Worm (Caenorhabditis elegans): Measurements from ENCODE around the gene clec-160.

The clec-160 gene

ce11 chrIII:8249381-8249780 lies 26.4 kb downstream of the clec-160 start, which contains the start of the genes C02F5.10 and C02F5.2:
TSS of gene C02F5.10 (minus strand) at chrIII:8249481.
TSS of gene C02F5.2 (plus strand) at chrIII:8249619.
- TF ChIP-seq pha-4 (tag; optimal IDR thresholded peaks at IDR 0.05): no peak
- no peak for TF ChIP-seq pha-2 (tag; optimal IDR thresholded peaks at IDR 0.05)
- TF ChIP-seq ceh-34 (tag; optimal IDR thresholded peaks at IDR 0.05): no peak
- TF ChIP-seq ttx-3 (tag; optimal IDR thresholded peaks at IDR 0.05): no peak
- TF ChIP-seq fkh-6 (tag; optimal IDR thresholded peaks at IDR 0.05): no peak
- TF ChIP-seq Y22D7AL.16 (tag; optimal IDR thresholded peaks at IDR 0.05): no peak
- TF ChIP-seq sox-4 (tag; optimal IDR thresholded peaks at IDR 0.05): no peak

- TF ChIP-seq hlh-13 (GFP tag; optimal IDR thresholded peaks at IDR 0.05): no peak
- TF ChIP-seq eyg-1 (tag; optimal IDR thresholded peaks at IDR 0.05): no peak
- no peak for TF ChIP-seq C38D4.7 (GFP tag; optimal IDR thresholded peaks at IDR 0.05)
- no peak for TF ChIP-seq F13H6.1 (tag; optimal IDR thresholded peaks at IDR 0.05)
- TF ChIP-seq ceh-18 (tag; optimal IDR thresholded peaks at IDR 0.05): no peak
- TF ChIP-seq hlh-6 (tag; optimal IDR thresholded peaks at IDR 0.05): no peak
- TF ChIP-seq unc-86 (tag; optimal IDR thresholded peaks at IDR 0.05): no peak
- TF ChIP-seq mec-3 (tag; optimal IDR thresholded peaks at IDR 0.05; ENCODE audit: borderline replicate concordance): no peak
- TF ChIP-seq pha-2 (tag; optimal IDR thresholded peaks at IDR 0.05): no peak
- no peak for TF ChIP-seq ztf-16 (tag; optimal IDR thresholded peaks at IDR 0.05)
- TF ChIP-seq che-1 (tag; optimal IDR thresholded peaks at IDR 0.05): no peak
- TF ChIP-seq Y22D7AL.16 (tag; optimal IDR thresholded peaks at IDR 0.05): no peak
- no peak for TF ChIP-seq fkh-10 (GFP tag; optimal IDR thresholded peaks at IDR 0.05)
These were observed 28.7 kb downstream of the clec-160 start, which contains the start of gene C02F5.13 for ce11 chrIII:8247051-8247450. TSS of gene C02F5.13 (plus strand) at chrIII:8247351.

- TF ChIP-seq ceh-6 (GFP tag; optimal IDR thresholded peaks at IDR 0.05) (no peak), hlh-6 (tag; optimal IDR thresholded peaks at IDR 0.05) (no peak), sox-2 (GFP tag; IDR thresholded peaks at IDR 0.05) (no peak), unc-55 (GFP tag; optimal IDR thresholded peaks at IDR 0.05) (no peak), rnt-1 (tag; optimal IDR thresholded peaks at IDR 0.05) (no peak), lim-6 (tag; optimal IDR thresholded peaks at IDR 0.05) (no peak), ref-2 (tag; optimal IDR thresholded peaks at IDR 0.05) (no peak), nfya-1 (tag; optimal IDR thresholded peaks at IDR 0.05) (no peak), npax-4 (tag; optimal IDR thresholded peaks at IDR 0.05) (no peak), eyg-1 (tag; optimal IDR thresholded peaks at IDR 0.05) (no peak), ceh-14 (tag; optimal IDR thresholded peaks at IDR 0.05) (no peak), gmeb-2 (tag; optimal IDR thresholded peaks at IDR 0.05) (no peak), ahr-1 (tag; optimal IDR thresholded peaks at IDR 0.05) (no peak), ceh-48 (tag; optimal IDR thresholded peaks at IDR 0.05) (no peak), hlh-30 (tag; optimal IDR thresholded peaks at IDR 0.05; ENCODE audit: insufficient read depth) (no peak), pha-4 (tag; optimal IDR thresholded peaks at IDR 0.05) (no peak)
These were observed 30.2 kb downstream of the clec-160 start, which contains the start of gene C02F5.3 for ce11 chrIII:8245591-8245990. TSS of gene C02F5.3 (plus strand) at chrIII:8245891.

DNA sequence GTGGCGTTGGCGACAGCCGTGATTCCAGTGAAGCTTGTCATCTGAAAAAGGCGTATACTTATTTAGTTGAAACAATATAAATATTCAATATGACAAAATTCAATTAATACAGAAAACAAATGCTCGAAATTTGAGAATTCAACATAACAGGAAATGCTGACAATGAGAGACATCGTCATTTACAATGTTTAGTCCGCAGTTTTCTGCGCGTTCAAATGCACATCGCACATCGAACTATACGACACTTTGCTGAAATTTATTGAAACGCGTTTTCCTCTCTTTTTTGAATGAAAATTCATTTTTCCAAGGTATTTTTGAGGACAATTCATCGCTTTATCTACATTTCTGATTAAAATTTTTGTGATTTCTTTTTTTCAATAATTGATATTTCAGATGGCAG lies 31.7 kb downstream of the clec-160 start, which contains the start of the genes pbs-6 and cids-1:
Gene pbs-6 (minus strand): TSS at position 41 of the 400 bp plus-strand sequence.
Gene cids-1 (plus strand): TSS at position 394 of the 400 bp plus-strand sequence.
- TF ChIP-seq odd-2 (tag; optimal IDR thresholded peaks at IDR 0.05) (no peak), F13H6.1 (tag; optimal IDR thresholded peaks at IDR 0.05) (no peak), ztf-16 (tag; optimal IDR thresholded peaks at IDR 0.05) (no peak), unc-86 (tag; optimal IDR thresholded peaks at IDR 0.05) (no peak), pha-2 (tag; optimal IDR thresholded peaks at IDR 0.05) (no peak), lin-11 (tag; optimal IDR thresholded peaks at IDR 0.05) (no peak), hlh-13 (GFP tag; optimal IDR thresholded peaks at IDR 0.05) (no peak), tbx-7 (tag; optimal IDR thresholded peaks at IDR 0.05) (no peak), C38D4.7 (GFP tag; optimal IDR thresholded peaks at IDR 0.05) (no peak), syd-9 (tag; optimal IDR thresholded peaks at IDR 0.05) (no peak), dmd-4 (tag; optimal IDR thresholded peaks at IDR 0.05; ENCODE audit: borderline replicate concordance) (no peak), fkh-6 (tag; optimal IDR thresholded peaks at IDR 0.05) (no peak), zip-5 (tag; optimal IDR thresholded peaks at IDR 0.05) (no peak)
